Fruit fly (Drosophila melanogaster): ENCODE results near the gene CG13601.

The CG13601 gene

DNA sequence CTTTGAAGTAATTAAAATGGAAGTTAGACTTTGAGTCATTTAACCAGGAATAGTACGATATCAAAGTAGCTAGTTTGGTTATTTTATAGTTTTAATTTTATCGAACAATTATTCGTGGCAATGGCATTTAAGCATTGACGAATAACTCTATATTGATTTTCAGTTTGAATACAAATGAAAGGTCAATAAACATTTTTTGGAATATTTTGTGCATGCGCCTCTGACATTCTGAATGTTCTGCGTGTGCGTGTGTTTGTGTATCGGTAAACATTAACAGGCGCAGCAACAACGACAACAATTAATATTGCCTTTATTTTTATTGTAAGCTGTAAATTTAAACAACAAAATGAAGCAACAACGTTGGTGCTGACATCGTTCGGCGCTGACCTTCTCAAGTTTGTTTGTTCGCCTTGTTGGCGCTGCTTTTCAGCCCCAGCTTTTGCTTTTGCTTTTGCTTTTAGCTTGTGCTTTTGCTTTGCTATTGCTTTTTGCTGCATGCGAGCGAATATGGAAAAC, 18.0 kb downstream of the CG13601 start (continued):
- TF ChIP-seq Eip78C (GFP tag) (peak; percentile 94), CG8319 (GFP tag; optimal IDR thresholded peaks at IDR 0.05) (peak; percentile 60), CG3919 (GFP tag; optimal IDR thresholded peaks at IDR 0.05) (peak; percentile 52), Sox102F (GFP tag; optimal IDR thresholded peaks at IDR 0.05) (peak; percentile 84), spab (GFP tag; optimal IDR thresholded peaks at IDR 0.05) (peak; percentile 81), CG34406 (GFP tag; optimal IDR thresholded peaks at IDR 0.05) (peak; percentile 88), CG32006 (GFP tag; optimal IDR thresholded peaks at IDR 0.05) (peak; percentile 40), CG6792 (GFP tag; optimal IDR thresholded peaks at IDR 0.05) (peak; percentile 83), Smox (GFP tag; optimal IDR thresholded peaks at IDR 0.05) (peak; percentile 79), Sox15 (GFP tag; optimal IDR thresholded peaks at IDR 0.05) (peak; percentile 77), CG11294 (GFP tag; IDR thresholded peaks at IDR 0.05) (peak; percentile 5; the same call in 1 of the 2 replicates), CG4318 (GFP tag; optimal IDR thresholded peaks at IDR 0.05) (no peak), fkh (GFP tag; optimal IDR thresholded peaks at IDR 0.05) (peak; percentile 87), lz (GFP tag; optimal IDR thresholded peaks at IDR 0.05) (peak; percentile 71), Hr38 (GFP tag; optimal IDR thresholded peaks at IDR 0.05) (no peak), pdm3 (GFP tag; optimal IDR thresholded peaks at IDR 0.05) (peak; percentile 81)

DNA sequence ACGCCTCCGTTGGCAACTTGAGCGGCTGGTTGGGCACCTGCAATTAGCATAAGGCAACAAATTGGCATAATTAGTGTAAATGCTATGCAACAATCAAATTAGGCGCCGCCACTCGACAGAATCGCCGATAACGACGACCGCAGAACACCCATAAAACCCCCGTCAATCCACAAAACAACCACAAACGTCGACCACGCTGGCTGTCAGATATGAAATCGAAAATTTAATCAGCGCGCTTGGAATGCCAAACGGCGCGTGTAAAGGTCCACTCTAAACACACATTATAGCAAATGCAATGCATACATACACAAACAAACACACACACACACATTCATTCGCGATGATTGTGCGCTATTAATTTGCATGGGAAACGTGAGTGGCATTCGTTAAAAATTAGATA, 24.0 kb downstream of the CG13601 start:
- TF ChIP-seq vri (GFP tag; optimal IDR thresholded peaks at IDR 0.05), result no peak
- no peak for TF ChIP-seq Met (GFP tag; optimal IDR thresholded peaks at IDR 0.05)
- peak; percentile 21 for TF ChIP-seq Eip78C (GFP tag)

DNA sequence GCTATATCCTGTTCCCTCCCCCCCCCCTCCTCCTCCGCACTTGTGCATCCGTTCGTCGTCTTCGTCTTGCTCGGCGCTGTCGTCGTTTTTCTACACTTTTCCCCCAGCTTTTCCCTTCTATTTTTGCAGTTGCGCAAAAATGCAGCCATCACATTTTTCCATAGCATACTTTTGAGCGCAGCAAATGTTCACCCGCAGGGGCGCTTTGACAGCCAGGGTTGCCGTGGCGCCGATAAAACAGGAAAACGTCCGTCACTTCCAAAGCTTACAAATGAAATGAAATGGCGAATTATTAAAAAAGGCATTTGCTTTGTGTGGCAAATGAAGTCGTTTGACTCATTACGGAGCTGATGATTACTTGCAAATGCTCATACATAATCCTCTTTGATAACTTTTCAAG, 24.9 kb downstream of the CG13601 start:
- TF ChIP-seq Eip78C (GFP tag), result peak; percentile 12
- TF ChIP-seq CG8632 (GFP tag; optimal IDR thresholded peaks at IDR 0.05), result no peak
- TF ChIP-seq CG6163 (GFP tag; IDR thresholded peaks at IDR 0.05), result 0 out of 3 replicates have a peak, but pooled peaks have one; percentile 18

DNA sequence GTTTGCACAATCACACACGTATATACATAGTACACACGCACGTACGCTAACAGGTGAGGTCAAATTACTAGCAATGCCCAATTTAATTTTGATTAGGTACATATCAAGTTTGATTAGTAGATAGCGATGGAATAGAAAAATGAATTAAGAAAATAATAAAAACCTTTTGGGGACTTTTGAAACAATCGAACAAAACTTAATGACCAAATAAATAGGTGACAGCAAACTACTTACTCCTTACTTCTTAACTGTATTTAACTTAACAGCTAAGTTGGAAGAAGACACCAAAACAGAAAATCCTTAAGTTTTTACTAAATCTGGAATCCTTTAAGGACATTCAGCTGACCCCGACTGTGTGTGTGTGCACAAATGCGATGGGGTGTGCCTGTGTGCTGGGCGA, 25.4 kb downstream of the CG13601 start:
- TF ChIP-seq acj6 (GFP tag; optimal IDR thresholded peaks at IDR 0.05) (no peak), ss (GFP tag; optimal IDR thresholded peaks at IDR 0.05) (peak in 1 of 2 experiments; percentile 45), Ets21C (GFP tag; optimal IDR thresholded peaks at IDR 0.05) (no peak), lz (GFP tag; optimal IDR thresholded peaks at IDR 0.05) (no peak), CG6792 (GFP tag; optimal IDR thresholded peaks at IDR 0.05) (peak; percentile 3), CG10669 (GFP tag; optimal IDR thresholded peaks at IDR 0.05) (no peak), Lpt (GFP tag; optimal IDR thresholded peaks at IDR 0.05) (no peak), CG11902 (GFP tag; optimal IDR thresholded peaks at IDR 0.05) (no peak), achi (GFP tag; optimal IDR thresholded peaks at IDR 0.05) (peak; percentile 20), Ets96B (tag; optimal IDR thresholded peaks at IDR 0.05) (peak; percentile 34), dac (GFP tag; optimal IDR thresholded peaks at IDR 0.05) (no peak), Sox15 (GFP tag; optimal IDR thresholded peaks at IDR 0.05) (no peak), eg (GFP tag; IDR thresholded peaks at IDR 0.05) (no peak), Sox102F (GFP tag; optimal IDR thresholded peaks at IDR 0.05) (no peak), salr (GFP tag; optimal IDR thresholded peaks at IDR 0.05) (peak in 1 of 2 experiments; percentile 1), Hr4 (GFP tag; optimal IDR thresholded peaks at IDR 0.05) (no peak), spab (GFP tag; optimal IDR thresholded peaks at IDR 0.05) (peak; percentile 7), esn (GFP tag; optimal IDR thresholded peaks at IDR 0.05) (no peak), fkh (GFP tag; optimal IDR thresholded peaks at IDR 0.05) (no peak), cyc (GFP tag; optimal IDR thresholded peaks at IDR 0.05) (no peak), vri (GFP tag; optimal IDR thresholded peaks at IDR 0.05) (no peak), fd85E (GFP tag; optimal IDR thresholded peaks at IDR 0.05) (no peak), CG15336 (GFP tag; IDR thresholded peaks at IDR 0.05) (peak; percentile 22; the same call in 1 of the 2 replicates), CG31627 (GFP tag; optimal IDR thresholded peaks at IDR 0.05) (no peak), dsx (GFP tag; optimal IDR thresholded peaks at IDR 0.05; ENCODE audit: poor library complexity, severe bottlenecking) (no peak), Sox14 (GFP tag; optimal IDR thresholded peaks at IDR 0.05) (no peak), CG11762 (GFP tag; optimal IDR thresholded peaks at IDR 0.05; ENCODE audit: insufficient read depth) (no peak), CG10631 (GFP tag; optimal IDR thresholded peaks at IDR 0.05) (peak; percentile 12), CG6808 (GFP tag; optimal IDR thresholded peaks at IDR 0.05) (no peak), Met (GFP tag; optimal IDR thresholded peaks at IDR 0.05) (no peak), Eip75B (GFP tag; optimal IDR thresholded peaks at IDR 0.05) (no peak), CG16779 (tag; optimal IDR thresholded peaks at IDR 0.05) (no peak), CG8319 (GFP tag; optimal IDR thresholded peaks at IDR 0.05) (no peak), CG32006 (GFP tag; optimal IDR thresholded peaks at IDR 0.05) (no peak), fd59A (GFP tag; optimal IDR thresholded peaks at IDR 0.05) (peak; percentile 29)

Data from whole organism, prepupa.